Worm (Caenorhabditis elegans): ENCODE data around the gene srh-31.

ce11 chrV:17722553-17722952, 15.4 kb downstream of the srh-31 start:
- TF ChIP-seq pqm-1 (tag; optimal IDR thresholded peaks at IDR 0.05) = no peak
- TF ChIP-seq odd-2 (tag; optimal IDR thresholded peaks at IDR 0.05) = no peak

Data from whole organism, late embryonic.